Worm (Caenorhabditis elegans) whole organism, L4/young adult: Measurements from ENCODE around the gene Y20C6A.1.

Source experiments
- W03F9.2 ChIP-seq: fragments of 150-350 bp; optimal IDR thresholded peaks from 2 replicates; lab custom pipeline; 2014; ENCODE audit warnings: missing biosample characterization, missing genetic modification characterization
- him-1 ChIP-seq: sonication (generic microtip); optimal IDR thresholded peaks from 2 replicates; lab custom pipeline; 2016; ENCODE audit warnings: missing genotype, missing genetic modification reagents, missing genetic modification characterization, missing compliant biosample characterization

ce11 chrV:17395374-17395773 is 18.8 kb upstream of the Y20C6A.1 start, which contains the start of gene srh-120:
- TF ChIP-seq him-1 (tag; lab: Kevin White, UChicago) = no peak
- no peak for TF ChIP-seq W03F9.2 (tag; lab: Kevin White, UChicago)
